Worm (Caenorhabditis elegans): ENCODE data around the gene mboa-2.

The mboa-2 gene

DNA sequence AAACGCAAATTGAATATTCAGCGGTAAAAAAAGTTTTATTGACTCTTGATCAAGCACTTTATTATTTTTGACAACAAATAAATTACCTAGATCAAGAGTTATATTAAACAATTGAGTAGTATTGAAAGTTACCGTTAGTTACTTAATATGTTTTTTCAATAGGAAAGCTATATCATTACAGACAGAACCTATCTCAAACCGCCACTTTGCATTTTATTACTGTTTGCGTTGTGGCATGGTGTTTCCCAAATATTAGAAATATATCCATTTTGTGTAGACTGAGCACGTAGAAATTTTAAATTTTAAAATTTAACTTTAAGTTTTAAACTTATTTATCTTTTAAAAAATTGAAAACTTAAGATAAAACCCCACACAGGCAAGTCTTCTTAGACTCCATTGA is 17.9 kb downstream of the mboa-2 start:
- no peak for TF ChIP-seq hmg-4 (GFP tag; optimal IDR thresholded peaks at IDR 0.05)
- no peak for TF ChIP-seq aly-1 (tag; optimal IDR thresholded peaks at IDR 0.05)
- TF ChIP-seq sea-1 (GFP tag; conservative IDR thresholded peaks at IDR 0.05), result no peak
- no peak for TF ChIP-seq ceh-13 (GFP tag; optimal IDR thresholded peaks at IDR 0.05)
- TF ChIP-seq F13C5.2 (tag; optimal IDR thresholded peaks at IDR 0.05), result no peak
- TF ChIP-seq ceh-36 (tag; optimal IDR thresholded peaks at IDR 0.05), result no peak
- TF ChIP-seq ets-7 (tag; optimal IDR thresholded peaks at IDR 0.05), result no peak
- no peak for TF ChIP-seq tra-4 (tag; optimal IDR thresholded peaks at IDR 0.05)
- TF ChIP-seq flt-1 (GFP tag; IDR thresholded peaks at IDR 0.05), result no peak

DNA sequence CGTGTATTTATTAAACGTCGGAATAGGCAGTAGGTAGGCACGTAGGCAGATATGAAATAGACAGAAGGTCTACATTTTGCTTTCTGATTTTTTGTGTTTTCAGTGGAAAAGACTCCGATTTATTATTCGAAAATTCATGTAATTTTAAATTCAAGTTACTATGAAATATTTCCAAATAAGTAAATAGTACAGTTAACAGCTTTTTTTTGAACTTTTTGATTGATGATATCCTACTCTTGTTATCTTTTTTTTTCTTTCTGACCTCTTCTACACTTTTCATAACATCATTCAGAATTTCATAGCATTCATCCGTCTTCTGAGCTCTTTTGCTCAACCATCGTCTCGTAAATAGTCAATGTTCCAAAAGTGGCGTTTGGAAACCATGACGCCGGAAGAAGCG is 23.7 kb downstream of the mboa-2 start, which contains the start of gene cdkl-1:
Gene cdkl-1 (plus strand): TSS at position 301 of the 400 bp plus-strand sequence.
- TF ChIP-seq ceh-13 (GFP tag; optimal IDR thresholded peaks at IDR 0.05), result no peak
- no peak for TF ChIP-seq sea-1 (GFP tag; conservative IDR thresholded peaks at IDR 0.05)
- no peak for TF ChIP-seq F13C5.2 (tag; optimal IDR thresholded peaks at IDR 0.05)
- no peak for TF ChIP-seq ceh-36 (tag; optimal IDR thresholded peaks at IDR 0.05)
- TF ChIP-seq hmbx-1 (tag; optimal IDR thresholded peaks at IDR 0.05), result no peak
- no peak for TF ChIP-seq ama-1 (optimal IDR thresholded peaks at IDR 0.05)
- TF ChIP-seq tra-4 (tag; optimal IDR thresholded peaks at IDR 0.05), result no peak
- TF ChIP-seq aly-1 (tag; optimal IDR thresholded peaks at IDR 0.05), result no peak
- no peak for TF ChIP-seq tbx-37 (GFP tag; conservative IDR thresholded peaks at IDR 0.05)
- no peak for TF ChIP-seq scrt-1 (GFP tag; IDR thresholded peaks at IDR 0.05)
- TF ChIP-seq hnd-1 (tag; optimal IDR thresholded peaks at IDR 0.05), result no peak
- TF ChIP-seq flt-1 (GFP tag; IDR thresholded peaks at IDR 0.05), result no peak
- TF ChIP-seq hmg-4 (GFP tag; optimal IDR thresholded peaks at IDR 0.05), result no peak
- TF ChIP-seq tbx-11 (GFP tag; IDR thresholded peaks at IDR 0.05), result no peak
- no peak for TF ChIP-seq ets-7 (tag; optimal IDR thresholded peaks at IDR 0.05)
- no peak for TF ChIP-seq B0310.2 (tag; optimal IDR thresholded peaks at IDR 0.05)
- TF ChIP-seq pes-1 (GFP tag; IDR thresholded peaks at IDR 0.05), result no peak

DNA sequence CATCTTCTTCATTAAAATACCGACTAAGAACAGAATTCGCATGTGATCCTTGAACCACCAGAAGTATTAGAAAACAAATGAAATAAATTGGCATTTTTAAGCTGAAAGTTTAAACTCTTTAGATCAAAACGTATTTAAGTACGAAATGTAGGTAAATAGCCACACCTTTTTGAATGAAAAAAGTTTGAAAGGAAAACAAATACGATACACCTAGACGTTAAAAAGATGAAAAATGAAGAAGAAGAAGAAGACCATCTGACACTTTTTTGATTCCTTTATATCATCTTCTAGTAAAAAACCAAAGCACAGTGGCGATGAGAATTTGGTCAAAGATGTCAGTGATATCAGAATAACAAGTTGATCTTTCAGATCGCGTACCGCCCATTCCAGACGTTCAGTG is 26.4 kb downstream of the mboa-2 start, which contains the start of gene Y42A5A.3:
Gene Y42A5A.3 (minus strand): TSS at position 101 of the 400 bp plus-strand sequence.
- TF ChIP-seq sea-1 (GFP tag; conservative IDR thresholded peaks at IDR 0.05) (no peak), aly-1 (tag; optimal IDR thresholded peaks at IDR 0.05) (no peak), tbx-37 (GFP tag; conservative IDR thresholded peaks at IDR 0.05) (no peak), scrt-1 (GFP tag; IDR thresholded peaks at IDR 0.05) (no peak), tra-4 (tag; optimal IDR thresholded peaks at IDR 0.05) (no peak), ets-7 (tag; optimal IDR thresholded peaks at IDR 0.05) (no peak), flt-1 (GFP tag; IDR thresholded peaks at IDR 0.05) (no peak), ceh-36 (tag; optimal IDR thresholded peaks at IDR 0.05) (no peak), hnd-1 (tag; optimal IDR thresholded peaks at IDR 0.05) (no peak)

DNA sequence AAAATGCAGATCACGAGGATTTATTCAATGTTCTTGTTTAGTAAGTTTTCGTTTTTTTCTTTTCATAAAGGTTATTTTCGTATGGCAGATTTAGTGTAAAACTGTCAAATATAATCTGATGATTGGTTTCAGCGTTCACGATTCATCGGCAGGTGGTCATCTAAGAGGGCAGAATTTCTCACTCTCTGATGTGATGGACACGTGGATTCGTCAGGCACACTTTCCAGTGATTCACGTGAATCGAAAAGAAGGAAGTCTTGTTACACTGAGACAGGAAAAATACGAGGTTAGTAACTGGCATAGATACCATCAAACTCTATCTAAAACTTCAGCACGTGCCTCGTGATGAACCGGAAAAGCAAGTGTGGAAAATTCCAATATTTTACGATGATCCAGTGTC is 27.6 kb downstream of the mboa-2 start:
- TF ChIP-seq flt-1 (GFP tag; IDR thresholded peaks at IDR 0.05) (no peak), tbx-11 (GFP tag; IDR thresholded peaks at IDR 0.05) (no peak), B0310.2 (tag; optimal IDR thresholded peaks at IDR 0.05) (no peak), ets-7 (tag; optimal IDR thresholded peaks at IDR 0.05) (no peak), ama-1 (optimal IDR thresholded peaks at IDR 0.05) (no peak), hnd-1 (tag; optimal IDR thresholded peaks at IDR 0.05) (no peak)

DNA sequence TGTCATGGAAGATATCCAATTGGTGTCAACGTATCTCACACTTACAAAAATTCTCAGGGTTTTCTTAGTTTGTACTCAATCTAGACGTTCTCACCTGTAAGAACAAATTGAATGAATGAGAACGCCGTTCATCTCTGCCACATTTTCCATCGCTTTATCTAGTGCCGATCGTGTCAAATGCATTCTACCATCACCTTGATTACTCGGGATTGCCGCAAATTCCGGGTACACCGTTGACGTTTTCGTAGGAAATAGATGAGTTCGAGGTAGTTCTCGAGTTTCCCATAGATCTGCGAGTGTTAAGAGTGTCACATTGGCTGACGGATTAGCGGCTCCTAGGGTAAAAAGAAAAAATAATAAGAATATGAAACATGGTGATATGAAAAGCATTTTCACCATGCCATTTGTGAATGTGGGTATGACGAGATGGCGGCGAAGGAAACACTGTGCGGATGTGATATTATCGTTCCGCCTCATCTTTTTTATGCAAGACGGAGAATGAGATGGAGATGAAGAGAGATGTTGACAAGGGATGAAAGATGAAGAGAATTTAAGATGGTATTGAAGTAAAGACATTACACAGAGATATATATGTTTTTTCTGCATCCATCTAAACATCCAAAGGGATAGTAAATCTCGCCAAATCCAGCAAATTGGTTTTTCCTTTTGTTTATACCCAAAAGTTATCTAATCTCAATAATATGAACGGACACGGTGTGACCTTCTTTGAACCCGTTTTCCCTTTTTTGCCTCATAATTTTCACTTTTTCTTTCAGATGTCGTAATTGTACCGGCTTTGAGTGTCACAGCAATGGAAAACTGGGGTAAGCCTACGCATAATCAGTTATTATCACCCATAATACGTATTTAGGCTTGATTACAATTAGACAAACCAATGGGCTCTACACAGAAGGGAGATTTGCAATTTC is 28.9 kb downstream of the mboa-2 start, which contains the start of gene lact-8:
Gene lact-8 (minus strand): TSS at position 445 of the 929 bp plus-strand sequence.
- TF ChIP-seq aly-1 (tag; optimal IDR thresholded peaks at IDR 0.05), result no peak
- TF ChIP-seq flt-1 (GFP tag; IDR thresholded peaks at IDR 0.05), result no peak
- no peak for TF ChIP-seq tra-4 (tag; optimal IDR thresholded peaks at IDR 0.05)
- no peak for TF ChIP-seq scrt-1 (GFP tag; IDR thresholded peaks at IDR 0.05)
- no peak for TF ChIP-seq hmbx-1 (tag; optimal IDR thresholded peaks at IDR 0.05)

DNA sequence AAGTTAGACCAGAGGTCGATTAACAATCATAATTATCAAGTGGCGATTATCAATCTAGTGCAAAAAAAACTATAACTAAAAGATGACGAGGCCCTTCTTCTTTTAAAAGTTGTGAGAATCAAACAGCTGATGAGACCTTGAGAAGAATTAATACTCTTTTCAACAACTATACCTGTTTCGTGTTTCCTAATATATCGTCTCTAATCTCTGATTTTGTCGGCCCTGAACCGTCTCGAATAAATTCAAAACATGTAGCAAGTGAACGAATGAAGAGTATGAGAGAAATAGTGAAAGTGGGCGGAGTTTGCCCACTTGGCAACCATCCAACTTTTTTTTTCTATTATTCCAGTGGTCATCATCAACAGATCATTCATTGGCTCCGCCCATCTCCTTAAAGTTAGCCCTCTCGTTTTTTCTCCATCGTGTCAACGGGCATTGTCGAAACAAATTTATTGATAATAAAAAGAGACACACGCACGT is 34.7 kb downstream of the mboa-2 start, which contains the start of gene Y42A5A.1:
Gene Y42A5A.1 (plus strand): TSS at position 430 of the 480 bp plus-strand sequence.
- TF ChIP-seq ceh-36 (tag; optimal IDR thresholded peaks at IDR 0.05) (no peak), F13C5.2 (tag; optimal IDR thresholded peaks at IDR 0.05) (no peak), hmg-4 (GFP tag; optimal IDR thresholded peaks at IDR 0.05) (no peak), B0310.2 (tag; optimal IDR thresholded peaks at IDR 0.05) (no peak), hnd-1 (tag; optimal IDR thresholded peaks at IDR 0.05) (no peak), ceh-13 (GFP tag; optimal IDR thresholded peaks at IDR 0.05) (no peak), tbx-11 (GFP tag; IDR thresholded peaks at IDR 0.05) (no peak)

DNA sequence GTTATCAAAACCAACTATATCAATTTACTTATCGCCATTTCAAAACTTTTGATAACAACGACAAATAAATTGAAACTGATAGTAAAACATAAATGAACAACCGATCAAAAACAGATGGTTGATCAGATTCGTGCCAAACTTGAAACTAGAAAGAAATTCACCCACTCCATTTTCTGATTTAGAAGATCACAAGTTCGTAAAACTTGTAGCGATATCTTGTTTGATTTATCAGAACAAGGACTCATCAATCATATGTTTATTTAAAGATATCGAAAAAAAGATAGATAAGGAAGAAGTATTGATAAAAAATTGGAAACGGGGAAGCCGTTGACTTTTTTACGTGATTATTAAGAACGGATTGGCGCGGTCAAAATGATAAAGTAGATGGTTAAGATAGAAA is 35.2 kb downstream of the mboa-2 start:
- no peak for TF ChIP-seq ets-7 (tag; optimal IDR thresholded peaks at IDR 0.05)
- TF ChIP-seq pes-1 (GFP tag; IDR thresholded peaks at IDR 0.05), result no peak
- TF ChIP-seq scrt-1 (GFP tag; IDR thresholded peaks at IDR 0.05), result no peak
- TF ChIP-seq F13C5.2 (tag; optimal IDR thresholded peaks at IDR 0.05), result no peak
- no peak for TF ChIP-seq hmg-4 (GFP tag; optimal IDR thresholded peaks at IDR 0.05)
- TF ChIP-seq hnd-1 (tag; optimal IDR thresholded peaks at IDR 0.05), result no peak
- TF ChIP-seq sea-1 (GFP tag; conservative IDR thresholded peaks at IDR 0.05), result no peak

DNA sequence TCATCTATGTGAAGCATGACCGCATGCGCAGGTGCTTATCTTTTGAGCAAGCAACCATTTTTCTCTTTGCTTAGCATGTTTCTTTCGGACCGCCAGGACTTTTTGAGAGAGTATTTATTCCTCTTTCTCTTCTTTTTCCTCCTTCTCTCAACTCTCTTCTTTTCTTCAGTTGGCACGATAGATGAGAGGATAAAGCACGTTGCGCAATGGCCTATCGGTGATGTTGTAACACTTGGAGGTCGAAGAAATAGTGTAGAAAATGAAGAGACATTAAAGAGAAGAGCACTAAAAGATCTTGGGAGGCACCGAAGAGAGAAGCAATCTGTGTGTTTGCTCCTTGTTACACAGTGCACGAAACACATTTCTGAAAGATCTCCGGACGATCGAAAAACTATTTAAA is 38.6 kb downstream of the mboa-2 start:
- TF ChIP-seq F13C5.2 (tag; optimal IDR thresholded peaks at IDR 0.05), result peak; percentile 35
- no peak for TF ChIP-seq B0310.2 (tag; optimal IDR thresholded peaks at IDR 0.05)
- TF ChIP-seq hmg-4 (GFP tag; optimal IDR thresholded peaks at IDR 0.05), result peak; percentile 22
- TF ChIP-seq flt-1 (GFP tag; IDR thresholded peaks at IDR 0.05), result no peak
